Worm (Caenorhabditis elegans) whole organism, L2 larva: ENCODE results near the gene nhr-135.

Experiments
- C34F6.9 ChIP-seq: fragments of 150-350 bp; optimal IDR thresholded peaks from 2 replicates; lab custom pipeline; 2014; ENCODE audit warnings: missing biosample characterization, missing genetic modification characterization
- F13H6.1 ChIP-seq: sonication (generic microtip); optimal IDR thresholded peaks from 2 replicates; lab custom pipeline; 2016; ENCODE audit warnings: missing genetic modification characterization, missing compliant biosample characterization
- R02D3.7 ChIP-seq: fragments of 150-350 bp; optimal IDR thresholded peaks from 2 replicates; lab custom pipeline; 2014; ENCODE audit warnings: missing biosample characterization, missing genetic modification characterization
- Y55F3AM.14 ChIP-seq: fragments of 200-800 bp; sonication (Bioruptor generic); optimal IDR thresholded peaks from 2 replicates; lab custom pipeline; 2018; ENCODE audit warnings: mild to moderate bottlenecking, missing genetic modification characterization, missing compliant biosample characterization
- ZK546.5 ChIP-seq: sonication (generic microtip); optimal IDR thresholded peaks from 2 replicates; lab custom pipeline; 2017; ENCODE audit warnings: missing biosample characterization, missing genetic modification characterization
- alr-1 ChIP-seq: fragments of 150-350 bp; optimal IDR thresholded peaks from 2 replicates; lab custom pipeline; 2014; ENCODE audit warnings: missing biosample characterization, missing genetic modification characterization
- aly-2 ChIP-seq: fragments of 150-350 bp; optimal IDR thresholded peaks from 2 replicates; lab custom pipeline; 2014; ENCODE audit warnings: missing biosample characterization, missing genetic modification characterization
- ama-1 ChIP-seq: fragments of 150-350 bp; optimal IDR thresholded peaks from 2 replicates; lab custom pipeline; 2018; ENCODE audit warnings: inconsistent platforms
- ceh-16 ChIP-seq: fragments of 150-350 bp; optimal IDR thresholded peaks from 2 replicates; lab custom pipeline; 2014; ENCODE audit warnings: missing biosample characterization, missing genetic modification characterization
- ceh-82 ChIP-seq: fragments of 150-350 bp; optimal IDR thresholded peaks from 2 replicates; lab custom pipeline; 2014; ENCODE audit warnings: missing biosample characterization, missing genetic modification characterization
- crh-2 ChIP-seq: sonication (generic microtip); optimal IDR thresholded peaks from 2 replicates; lab custom pipeline; 2017; ENCODE audit warnings: missing biosample characterization, missing genetic modification characterization
- dmd-4 ChIP-seq: sonication (generic microtip); optimal IDR thresholded peaks from 2 replicates; lab custom pipeline; 2017; ENCODE audit warnings: missing biosample characterization, missing genetic modification characterization
- egl-27 ChIP-seq: sonication (generic microtip); optimal IDR thresholded peaks from 3 replicates; lab custom pipeline; 2017; ENCODE audit warnings: missing biosample characterization, missing genetic modification reagents, missing genetic modification characterization
- elt-1 ChIP-seq: fragments of 150-350 bp; optimal IDR thresholded peaks from 2 replicates; lab custom pipeline; 2014; ENCODE audit warnings: missing biosample characterization, missing genetic modification characterization
- elt-3 ChIP-seq: sonication (generic microtip); optimal IDR thresholded peaks from 2 replicates; lab custom pipeline; 2017; ENCODE audit warnings: missing biosample characterization, missing genetic modification characterization
- fos-1 ChIP-seq: fragments of 150-350 bp; optimal IDR thresholded peaks from 2 replicates; lab custom pipeline; 2014; ENCODE audit warnings: missing biosample characterization, missing genetic modification characterization
- lin-11 ChIP-seq: fragments of 150-350 bp; sonication (generic microtip); optimal IDR thresholded peaks from 2 replicates; lab custom pipeline; 2014; ENCODE audit warnings: missing biosample characterization, missing genetic modification characterization, inconsistent platforms, mixed read lengths
- lin-13 ChIP-seq: fragments of 150-350 bp; optimal IDR thresholded peaks from 2 replicates; lab custom pipeline; 2014; ENCODE audit warnings: missing biosample characterization, missing genetic modification reagents, missing genetic modification characterization
- lin-39 ChIP-seq: fragments of 150-350 bp; optimal IDR thresholded peaks from 2 replicates; lab custom pipeline; 2014; ENCODE audit warnings: missing biosample characterization, missing genetic modification reagents, missing genetic modification characterization
- lsy-2 ChIP-seq, 2 experiments: fragments of 150-350 bp in 1 of 2; sonication (generic microtip) in 1 of 2; optimal IDR thresholded peaks; 2 replicates each; lab custom pipeline; 2014 to 2017; ENCODE audit warnings: missing biosample characterization in 2 of 2, missing genetic modification characterization in 2 of 2
- mdl-1 ChIP-seq, 2 experiments: fragments of 150-350 bp in 1 of 2; sonication (generic microtip) in 1 of 2; optimal IDR thresholded peaks; 2 replicates each; lab custom pipeline; 2017; ENCODE audit warnings: missing biosample characterization in 2 of 2, missing genetic modification characterization in 2 of 2
- nhr-10 ChIP-seq: sonication (generic microtip); optimal IDR thresholded peaks from 2 replicates; lab custom pipeline; 2017; ENCODE audit warnings: missing biosample characterization, missing genetic modification characterization
- nhr-11 ChIP-seq: fragments of 150-350 bp; optimal IDR thresholded peaks from 2 replicates; lab custom pipeline; 2014; ENCODE audit warnings: missing biosample characterization, missing genetic modification characterization
- nhr-12 ChIP-seq: fragments of 150-350 bp; optimal IDR thresholded peaks from 2 replicates; lab custom pipeline; 2014; ENCODE audit warnings: missing biosample characterization, missing genetic modification characterization
- nhr-129 ChIP-seq: fragments of 150-350 bp; optimal IDR thresholded peaks from 2 replicates; lab custom pipeline; 2014; ENCODE audit warnings: missing biosample characterization, missing genetic modification characterization
- nhr-21 ChIP-seq: fragments of 150-350 bp; optimal IDR thresholded peaks from 2 replicates; lab custom pipeline; 2014; ENCODE audit warnings: missing biosample characterization, missing genetic modification characterization
- nhr-23 ChIP-seq: fragments of 150-350 bp; optimal IDR thresholded peaks from 2 replicates; lab custom pipeline; 2014; ENCODE audit warnings: missing biosample characterization, missing genetic modification reagents, missing genetic modification characterization
- nhr-237 ChIP-seq: fragments of 150-350 bp; optimal IDR thresholded peaks from 2 replicates; lab custom pipeline; 2014; ENCODE audit warnings: missing biosample characterization, missing genetic modification characterization
- nhr-25 ChIP-seq: fragments of 150-350 bp; sonication (generic microtip); optimal IDR thresholded peaks from 3 replicates; lab custom pipeline; 2014; ENCODE audit warnings: missing biosample characterization, missing genetic modification characterization
- nhr-77 ChIP-seq: fragments of 150-350 bp; optimal IDR thresholded peaks from 2 replicates; lab custom pipeline; 2014; ENCODE audit warnings: missing biosample characterization, missing genetic modification characterization
- peb-1 ChIP-seq: fragments of 150-350 bp; optimal IDR thresholded peaks from 2 replicates; lab custom pipeline; 2014; ENCODE audit warnings: missing biosample characterization, missing genetic modification characterization
- sma-3 ChIP-seq: sonication (generic microtip); optimal IDR thresholded peaks from 2 replicates; lab custom pipeline; 2016; ENCODE audit warnings: missing genetic modification reagents, missing genetic modification characterization, missing compliant biosample characterization
- sma-9 ChIP-seq, 2 experiments: fragments of 150-350 bp in 1 of 2; sonication (generic microtip) in 1 of 2; optimal IDR thresholded peaks; 2 replicates each; lab custom pipeline; 2014 to 2016; ENCODE audit warnings: missing genetic modification characterization in 2 of 2, mild to moderate bottlenecking in 1 of 2, missing biosample characterization in 1 of 2, missing compliant biosample characterization in 1 of 2, missing genetic modification reagents in 1 of 2, moderate library complexity in 1 of 2
- snpc-4 ChIP-seq: fragments of 150-350 bp; optimal IDR thresholded peaks from 2 replicates; lab custom pipeline; 2014; ENCODE audit warnings: missing biosample characterization, missing genetic modification characterization
- unc-39 ChIP-seq: fragments of 150-350 bp; optimal IDR thresholded peaks from 2 replicates; lab custom pipeline; 2014; ENCODE audit warnings: missing biosample characterization, missing genetic modification characterization
- unc-55 ChIP-seq: fragments of 150-350 bp; sonication (generic microtip); optimal IDR thresholded peaks from 3 replicates; lab custom pipeline; 2014; ENCODE audit warnings: missing biosample characterization, missing genetic modification reagents, missing genetic modification characterization
- unc-62 ChIP-seq: fragments of 150-350 bp; optimal IDR thresholded peaks from 2 replicates; lab custom pipeline; 2014; ENCODE audit warnings: missing biosample characterization, missing genetic modification reagents, missing genetic modification characterization
- zag-1 ChIP-seq: fragments of 150-350 bp; optimal IDR thresholded peaks from 2 replicates; lab custom pipeline; 2014; ENCODE audit warnings: missing biosample characterization, missing genetic modification characterization
- ztf-11 ChIP-seq: sonication (generic microtip); optimal IDR thresholded peaks from 2 replicates; lab custom pipeline; 2017; ENCODE audit warnings: missing biosample characterization, missing genetic modification characterization

Gene nhr-135

ce11 chrV:7096129-7096730, 2.7 kb upstream of the nhr-135 start:
- TF ChIP-seq lin-11 (tag; lab: Kevin White, UChicago) (no peak), elt-1 (tag; lab: Kevin White, UChicago) (no peak), ceh-16 (tag; lab: Kevin White, UChicago) (no peak), sma-9 (GFP tag; optimal IDR thresholded peaks at IDR 0.05; lab: Kevin White, UChicago) (no peak), sma-9 (tag; optimal IDR thresholded peaks at IDR 0.05; lab: Kevin White, UChicago) (no peak), aly-2 (no peak), nhr-25 (tag; lab: Kevin White, UChicago) (no peak), ceh-82 (tag; lab: Kevin White, UChicago) (no peak), peb-1 (tag; lab: Kevin White, UChicago) (no peak), unc-62 (GFP tag; lab: Kevin White, UChicago) (no peak), Y55F3AM.14 (GFP tag; lab: Kevin White, UChicago) (no peak), R02D3.7 (tag; lab: Kevin White, UChicago) (no peak), nhr-129 (tag; lab: Kevin White, UChicago) (no peak), nhr-11 (tag; lab: Kevin White, UChicago) (no peak), nhr-21 (no peak), lsy-2 (tag; optimal IDR thresholded peaks at IDR 0.05; lab: Kevin White, UChicago) (no peak), nhr-12 (tag; lab: Kevin White, UChicago) (no peak), ztf-11 (no peak), elt-3 (tag; lab: Kevin White, UChicago) (no peak), lin-39 (tag; lab: Kevin White, UChicago) (no peak)

- TF ChIP-seq crh-2 (tag; lab: Kevin White, UChicago) (peak; percentile 16), F13H6.1 (peak; percentile 35), fos-1 (peak; percentile 23), nhr-23 (tag; lab: Kevin White, UChicago) (no peak), sma-9 (GFP tag; optimal IDR thresholded peaks at IDR 0.05; lab: Kevin White, UChicago) (peak; percentile 38), sma-9 (tag; optimal IDR thresholded peaks at IDR 0.05; lab: Kevin White, UChicago) (no peak), nhr-129 (tag; lab: Kevin White, UChicago) (no peak), unc-39 (tag; lab: Kevin White, UChicago) (no peak), C34F6.9 (no peak), sma-3 (GFP tag; lab: Kevin White, UChicago) (peak; percentile 14)
Observed at ce11 chrV:7095254-7095990, 1.9 kb upstream of the nhr-135 start.

- TF ChIP-seq nhr-77 (tag; lab: Kevin White, UChicago): no peak
- no peak for TF ChIP-seq C34F6.9
- TF ChIP-seq ceh-16 (tag; lab: Kevin White, UChicago): no peak
- no peak for TF ChIP-seq nhr-237
- TF ChIP-seq snpc-4 (tag; lab: Kevin White, UChicago): no peak
- no peak for TF ChIP-seq unc-55 (GFP tag; lab: Kevin White, UChicago)
- no peak for TF ChIP-seq ama-1 (lab: Kevin White, UChicago)
- no peak for TF ChIP-seq elt-3 (tag; lab: Kevin White, UChicago)
- no peak for TF ChIP-seq nhr-21
- no peak for TF ChIP-seq egl-27
- TF ChIP-seq nhr-11 (tag; lab: Kevin White, UChicago): no peak
- no peak for TF ChIP-seq nhr-10 (tag; lab: Kevin White, UChicago)
- no peak for TF ChIP-seq mdl-1 (tag; optimal IDR thresholded peaks at IDR 0.05; lab: Kevin White, UChicago)
- TF ChIP-seq zag-1: no peak
- TF ChIP-seq nhr-25 (tag; lab: Kevin White, UChicago): no peak
- TF ChIP-seq dmd-4 (tag; lab: Kevin White, UChicago): no peak
- TF ChIP-seq lin-13 (GFP tag; lab: Kevin White, UChicago): no peak
- TF ChIP-seq ZK546.5 (tag; lab: Kevin White, UChicago): no peak
- no peak for TF ChIP-seq unc-62 (GFP tag; lab: Kevin White, UChicago)
- no peak for TF ChIP-seq alr-1 (tag; lab: Kevin White, UChicago)
Observed at ce11 chrV:7091287-7091686, 2.3 kb downstream of the nhr-135 start, which contains the start of gene nhr-286. TSS of gene nhr-286 (minus strand) at chrV:7091610.
